Worm (Caenorhabditis elegans) whole organism, young adult: ENCODE data around the gene odr-8.

ENCODE experiments used
- D2030.7 ChIP-seq: fragments of 200-800 bp; sonication (Bioruptor generic); IDR thresholded peaks from 2 replicates; pipeline ENCODE4 v1.3.6; 2022; ENCODE audit warnings: missing genetic modification reagents, missing genetic modification characterization, missing compliant biosample characterization
- F49E8.2 ChIP-seq: sonication (generic microtip); optimal IDR thresholded peaks from 3 replicates; lab custom pipeline; 2017; ENCODE audit warnings: missing genetic modification characterization, mild to moderate bottlenecking, missing compliant biosample characterization, antibody characterized with exemption, moderate library complexity; ENCODE audit not compliant: insufficient read depth
- cebp-1 ChIP-seq, 2 experiments: fragments of 200-800 bp in 1 of 2; sonication (Bioruptor generic) in 1 of 2; sonication (generic microtip) in 1 of 2; IDR thresholded peaks in 1 of 2; optimal IDR thresholded peaks in 1 of 2; 2 replicates each; pipeline versions ENCODE4 v1.3.6 to Lab custom; 2017 to 2022; ENCODE audit warnings: missing compliant biosample characterization in 2 of 2, missing genetic modification characterization in 2 of 2, mild to moderate bottlenecking in 1 of 2, missing genetic modification reagents in 1 of 2, moderate library complexity in 1 of 2
- cebp-2 ChIP-seq: fragments of 200-800 bp; sonication (Bioruptor generic); IDR thresholded peaks from 2 replicates; pipeline ENCODE4 v1.3.6; 2022; ENCODE audit warnings: missing genetic modification characterization, missing compliant biosample characterization
- hlh-26 ChIP-seq: fragments of 200-800 bp; sonication (Bioruptor generic); conservative IDR thresholded peaks from 2 replicates; pipeline ENCODE4 v1.3.6; 2022; ENCODE audit warnings: missing genetic modification reagents, missing genetic modification characterization, missing compliant biosample characterization
- nfya-1 ChIP-seq: sonication (generic microtip); optimal IDR thresholded peaks from 2 replicates; lab custom pipeline; 2017; ENCODE audit warnings: antibody characterized with exemption, missing compliant biosample characterization, missing genetic modification characterization, borderline replicate concordance; ENCODE audit not compliant: insufficient read depth
- nhr-179 ChIP-seq: sonication (generic microtip); optimal IDR thresholded peaks from 2 replicates; lab custom pipeline; 2016; ENCODE audit warnings: mild to moderate bottlenecking, missing genetic modification characterization, missing compliant biosample characterization
- nhr-90 ChIP-seq: sonication (generic microtip); optimal IDR thresholded peaks from 2 replicates; lab custom pipeline; 2016; ENCODE audit warnings: missing genotype, mild to moderate bottlenecking, missing genetic modification characterization, missing compliant biosample characterization
- rcor-1 ChIP-seq: fragments of 200-800 bp; sonication (Bioruptor generic); IDR thresholded peaks from 2 replicates; pipeline ENCODE4 v1.3.6; 2022; ENCODE audit warnings: missing genetic modification reagents, missing genetic modification characterization, missing compliant biosample characterization
- sea-2 ChIP-seq: fragments of 200-800 bp; sonication (Bioruptor generic); IDR thresholded peaks from 2 replicates; pipeline ENCODE4 v1.3.6; 2022; ENCODE audit warnings: missing genetic modification characterization, missing compliant biosample characterization
- tlf-1 ChIP-seq: fragments of 200-800 bp; sonication (Bioruptor generic); optimal IDR thresholded peaks from 2 replicates; lab custom pipeline; 2018; ENCODE audit warnings: mild to moderate bottlenecking, missing genetic modification characterization, missing compliant biosample characterization

ce11 chrIV:6554865-6555264 is 27.6 kb downstream of the odr-8 start:
- TF ChIP-seq nhr-179 (tag; lab: Kevin White, UChicago) (no peak), F49E8.2 (no peak), nfya-1 (tag; lab: Kevin White, UChicago) (no peak), D2030.7 (GFP tag; lab: Robert Waterston, UW) (no peak), hlh-26 (GFP tag; lab: Robert Waterston, UW) (no peak), rcor-1 (no peak), nhr-90 (no peak), sea-2 (GFP tag; lab: Robert Waterston, UW) (no peak), tlf-1 (no peak), cebp-1 (GFP tag; IDR thresholded peaks at IDR 0.05; lab: Robert Waterston, UW) (no peak), cebp-1 (tag; optimal IDR thresholded peaks at IDR 0.05; lab: Kevin White, UChicago) (peak; percentile 31), cebp-2 (GFP tag; lab: Robert Waterston, UW) (no peak)
